Worm (Caenorhabditis elegans) whole organism, L2 larva: ENCODE data around the gene F21D9.11.

Experiments
- alr-1 ChIP-seq: fragments of 150-350 bp; optimal IDR thresholded peaks from 2 replicates; lab custom pipeline; 2014; ENCODE audit warnings: missing biosample characterization, missing genetic modification characterization
- blmp-1 ChIP-seq: sonication (generic microtip); optimal IDR thresholded peaks from 2 replicates; lab custom pipeline; 2017; ENCODE audit warnings: missing genetic modification characterization, mild to moderate bottlenecking, missing compliant biosample characterization, antibody characterized with exemption, moderate library complexity; ENCODE audit not compliant: insufficient read depth
- ceh-82 ChIP-seq: fragments of 150-350 bp; optimal IDR thresholded peaks from 2 replicates; lab custom pipeline; 2014; ENCODE audit warnings: missing biosample characterization, missing genetic modification characterization
- nhr-10 ChIP-seq: sonication (generic microtip); optimal IDR thresholded peaks from 2 replicates; lab custom pipeline; 2017; ENCODE audit warnings: missing biosample characterization, missing genetic modification characterization
- nhr-237 ChIP-seq: fragments of 150-350 bp; optimal IDR thresholded peaks from 2 replicates; lab custom pipeline; 2014; ENCODE audit warnings: missing biosample characterization, missing genetic modification characterization
- zag-1 ChIP-seq: fragments of 150-350 bp; optimal IDR thresholded peaks from 2 replicates; lab custom pipeline; 2014; ENCODE audit warnings: missing biosample characterization, missing genetic modification characterization

DNA sequence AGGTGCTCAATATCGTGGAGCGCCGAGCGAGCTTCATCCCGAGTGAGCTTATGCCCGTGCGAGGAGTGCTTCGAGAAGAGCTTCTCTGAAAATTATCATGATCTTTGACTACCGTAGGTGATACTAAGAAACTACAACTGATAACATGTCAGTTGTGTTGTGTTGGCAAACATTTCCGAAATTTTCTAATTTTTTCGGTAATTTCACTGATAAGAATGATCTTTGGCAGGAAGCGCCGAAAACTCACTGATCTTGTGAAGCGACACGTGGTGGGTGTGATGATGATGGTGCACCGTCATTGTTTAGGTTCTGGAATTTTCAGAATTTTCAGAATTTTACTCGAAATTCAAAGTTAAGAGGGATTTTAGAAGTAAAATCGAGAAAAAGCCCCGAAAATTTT lies 48.6 kb upstream of the F21D9.11 start, which contains the start of gene Y39B6A.1:
- TF ChIP-seq zag-1 (tag; lab: Kevin White, UChicago) = no peak
- TF ChIP-seq nhr-237 (tag; lab: Kevin White, UChicago) = no peak
- no peak for TF ChIP-seq blmp-1
- TF ChIP-seq ceh-82 (tag; lab: Kevin White, UChicago) = no peak
- no peak for TF ChIP-seq nhr-10 (tag; lab: Kevin White, UChicago)
- no peak for TF ChIP-seq alr-1 (tag; lab: Kevin White, UChicago)
